Worm (Caenorhabditis elegans): ENCODE measurements around the gene set-9.

set-9 gene

ce11 chrIV:4289267-4289666 lies 18.4 kb upstream of the set-9 start, which contains the start of gene F15E6.5:
TSS of gene F15E6.5 (plus strand) at chrIV:4289567.
- TF ChIP-seq tbx-11 (GFP tag; IDR thresholded peaks at IDR 0.05) = no peak
- TF ChIP-seq hnd-1 (tag; optimal IDR thresholded peaks at IDR 0.05) = no peak
- no peak for TF ChIP-seq ets-7 (tag; optimal IDR thresholded peaks at IDR 0.05)
- no peak for TF ChIP-seq scrt-1 (GFP tag; IDR thresholded peaks at IDR 0.05)
- no peak for TF ChIP-seq F13C5.2 (tag; optimal IDR thresholded peaks at IDR 0.05)
- no peak for TF ChIP-seq sea-1 (GFP tag; conservative IDR thresholded peaks at IDR 0.05)
- no peak for TF ChIP-seq hmg-4 (GFP tag; optimal IDR thresholded peaks at IDR 0.05)
- no peak for TF ChIP-seq tbx-37 (GFP tag; conservative IDR thresholded peaks at IDR 0.05)
- TF ChIP-seq tra-4 (tag; optimal IDR thresholded peaks at IDR 0.05) = no peak
- no peak for TF ChIP-seq aly-1 (tag; optimal IDR thresholded peaks at IDR 0.05)
- TF ChIP-seq ama-1 (optimal IDR thresholded peaks at IDR 0.05) = no peak
- no peak for TF ChIP-seq ceh-36 (tag; optimal IDR thresholded peaks at IDR 0.05)
- no peak for TF ChIP-seq flt-1 (GFP tag; IDR thresholded peaks at IDR 0.05)
- TF ChIP-seq pes-1 (GFP tag; IDR thresholded peaks at IDR 0.05) = no peak
- no peak for TF ChIP-seq B0310.2 (tag; optimal IDR thresholded peaks at IDR 0.05)
- no peak for TF ChIP-seq hmbx-1 (tag; optimal IDR thresholded peaks at IDR 0.05)
- TF ChIP-seq ceh-13 (GFP tag; optimal IDR thresholded peaks at IDR 0.05) = no peak

DNA sequence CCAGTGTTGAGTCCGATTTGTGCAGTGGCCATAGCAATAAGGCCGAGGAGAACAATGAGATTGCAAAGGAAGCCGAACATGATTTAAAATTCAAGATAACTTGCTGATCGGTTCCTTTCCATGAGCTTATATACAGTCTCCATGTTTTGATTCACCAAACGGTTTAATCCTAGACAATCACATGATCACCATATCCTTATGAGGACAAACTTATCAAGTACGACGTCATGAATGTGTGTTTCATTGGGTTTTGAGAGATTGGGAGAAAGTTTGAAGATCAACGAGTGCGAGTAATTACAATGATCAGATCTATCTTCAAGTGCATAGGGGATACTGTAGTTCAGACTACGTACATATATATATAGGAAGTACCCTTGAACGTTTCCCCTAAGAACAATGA lies 17.2 kb upstream of the set-9 start, which contains the start of gene dct-7:
TSS of gene dct-7 (minus strand) at position 101 of the 400 bp plus-strand sequence.
- TF ChIP-seq hnd-1 (tag; optimal IDR thresholded peaks at IDR 0.05) = no peak
- TF ChIP-seq ama-1 (optimal IDR thresholded peaks at IDR 0.05) = no peak
- TF ChIP-seq ceh-36 (tag; optimal IDR thresholded peaks at IDR 0.05) = no peak
- no peak for TF ChIP-seq aly-1 (tag; optimal IDR thresholded peaks at IDR 0.05)
- no peak for TF ChIP-seq tbx-11 (GFP tag; IDR thresholded peaks at IDR 0.05)
- TF ChIP-seq hmbx-1 (tag; optimal IDR thresholded peaks at IDR 0.05) = no peak
- no peak for TF ChIP-seq B0310.2 (tag; optimal IDR thresholded peaks at IDR 0.05)
- TF ChIP-seq tra-4 (tag; optimal IDR thresholded peaks at IDR 0.05) = no peak
- TF ChIP-seq hmg-4 (GFP tag; optimal IDR thresholded peaks at IDR 0.05) = no peak
- TF ChIP-seq ceh-13 (GFP tag; optimal IDR thresholded peaks at IDR 0.05) = no peak
- no peak for TF ChIP-seq flt-1 (GFP tag; IDR thresholded peaks at IDR 0.05)
- TF ChIP-seq scrt-1 (GFP tag; IDR thresholded peaks at IDR 0.05) = no peak
- no peak for TF ChIP-seq tbx-37 (GFP tag; conservative IDR thresholded peaks at IDR 0.05)
- TF ChIP-seq sea-1 (GFP tag; conservative IDR thresholded peaks at IDR 0.05) = no peak

DNA sequence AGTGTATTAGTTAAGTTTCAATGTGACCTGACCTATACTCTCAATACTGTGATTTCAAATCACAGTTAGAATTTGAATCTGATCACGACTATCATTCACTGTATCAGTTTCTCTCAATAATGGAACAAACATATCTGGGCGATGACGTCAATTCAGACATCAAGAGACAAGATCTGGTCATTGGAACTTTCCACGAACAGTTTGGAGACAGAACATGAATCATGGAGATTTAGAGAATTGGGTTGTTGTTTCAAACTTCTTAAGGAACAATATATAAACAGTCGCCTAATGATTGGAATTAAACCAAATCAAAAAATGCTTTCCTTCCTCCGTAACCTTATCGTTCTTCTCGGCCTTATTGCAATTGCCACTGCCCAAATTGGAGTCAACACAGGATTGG lies 16.5 kb upstream of the set-9 start, which contains the start of gene F15E6.4:
TSS of gene F15E6.4 (plus strand) at position 301 of the 400 bp plus-strand sequence.
- TF ChIP-seq tbx-11 (GFP tag; IDR thresholded peaks at IDR 0.05) (no peak), ceh-36 (tag; optimal IDR thresholded peaks at IDR 0.05) (no peak)

- TF ChIP-seq hnd-1 (tag; optimal IDR thresholded peaks at IDR 0.05) = no peak
- no peak for TF ChIP-seq hmbx-1 (tag; optimal IDR thresholded peaks at IDR 0.05)
- TF ChIP-seq scrt-1 (GFP tag; IDR thresholded peaks at IDR 0.05) = no peak
- no peak for TF ChIP-seq flt-1 (GFP tag; IDR thresholded peaks at IDR 0.05)
- no peak for TF ChIP-seq B0310.2 (tag; optimal IDR thresholded peaks at IDR 0.05)
Measured at ce11 chrIV:4292569-4292968, 15.1 kb upstream of the set-9 start, which contains the start of gene F15E6.10. TSS of gene F15E6.10 (plus strand) at chrIV:4292869.

ce11 chrIV:4294552-4294951 lies 13.1 kb upstream of the set-9 start, which contains the start of gene F15E6.3:
TSS of gene F15E6.3 (plus strand) at chrIV:4294895.
- TF ChIP-seq hnd-1 (tag; optimal IDR thresholded peaks at IDR 0.05) (no peak), ceh-36 (tag; optimal IDR thresholded peaks at IDR 0.05) (no peak), ceh-13 (GFP tag; optimal IDR thresholded peaks at IDR 0.05) (no peak), scrt-1 (GFP tag; IDR thresholded peaks at IDR 0.05) (no peak)

- TF ChIP-seq sea-1 (GFP tag; conservative IDR thresholded peaks at IDR 0.05) (no peak), tbx-11 (GFP tag; IDR thresholded peaks at IDR 0.05) (no peak), flt-1 (GFP tag; IDR thresholded peaks at IDR 0.05) (no peak), hmbx-1 (tag; optimal IDR thresholded peaks at IDR 0.05) (no peak), hmg-4 (GFP tag; optimal IDR thresholded peaks at IDR 0.05) (no peak), hnd-1 (tag; optimal IDR thresholded peaks at IDR 0.05) (no peak), aly-1 (tag; optimal IDR thresholded peaks at IDR 0.05) (no peak), tbx-37 (GFP tag; conservative IDR thresholded peaks at IDR 0.05) (no peak), ets-7 (tag; optimal IDR thresholded peaks at IDR 0.05) (no peak), tra-4 (tag; optimal IDR thresholded peaks at IDR 0.05) (no peak), ceh-36 (tag; optimal IDR thresholded peaks at IDR 0.05) (no peak), B0310.2 (tag; optimal IDR thresholded peaks at IDR 0.05) (no peak), scrt-1 (GFP tag; IDR thresholded peaks at IDR 0.05) (no peak), ama-1 (optimal IDR thresholded peaks at IDR 0.05) (no peak), ceh-13 (GFP tag; optimal IDR thresholded peaks at IDR 0.05) (no peak), F13C5.2 (tag; optimal IDR thresholded peaks at IDR 0.05) (no peak), pes-1 (GFP tag; IDR thresholded peaks at IDR 0.05) (no peak)
Measured at ce11 chrIV:4298983-4299382, 8.7 kb upstream of the set-9 start, which contains the start of gene F15E6.9. TSS of gene F15E6.9 (minus strand) at chrIV:4299083.

ce11 chrIV:4299994-4300393 lies 7.7 kb upstream of the set-9 start:
- no peak for TF ChIP-seq ceh-13 (GFP tag; optimal IDR thresholded peaks at IDR 0.05)
- TF ChIP-seq ets-7 (tag; optimal IDR thresholded peaks at IDR 0.05) = no peak
- TF ChIP-seq hnd-1 (tag; optimal IDR thresholded peaks at IDR 0.05) = no peak

DNA sequence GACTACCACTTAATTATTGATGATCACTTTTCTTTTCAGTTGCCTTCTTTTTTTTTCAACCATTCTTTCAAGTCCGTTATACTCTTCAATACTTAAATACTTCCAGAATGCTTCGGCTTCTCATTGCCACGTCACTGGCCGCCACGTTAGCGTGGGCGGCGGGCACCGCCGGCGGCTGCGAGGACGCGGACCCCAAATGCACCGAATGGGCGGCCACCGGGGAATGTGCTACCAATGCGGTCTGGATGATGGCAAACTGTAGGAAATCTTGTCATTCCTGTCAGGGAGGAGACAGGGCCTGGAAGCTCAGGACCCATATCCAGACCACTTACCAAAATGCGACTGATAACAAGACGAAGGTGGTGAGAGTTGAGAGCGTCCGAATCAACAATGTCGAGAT lies 6.5 kb upstream of the set-9 start, which contains the start of gene lgc-22:
TSS of gene lgc-22 (plus strand) at position 105 of the 400 bp plus-strand sequence.
- TF ChIP-seq sea-1 (GFP tag; conservative IDR thresholded peaks at IDR 0.05) (no peak), hmbx-1 (tag; optimal IDR thresholded peaks at IDR 0.05) (no peak)

ce11 chrIV:4306317-4306716 lies 1.4 kb upstream of the set-9 start:
- TF ChIP-seq ceh-36 (tag; optimal IDR thresholded peaks at IDR 0.05) (no peak), aly-1 (tag; optimal IDR thresholded peaks at IDR 0.05) (no peak), hmg-4 (GFP tag; optimal IDR thresholded peaks at IDR 0.05) (no peak), hmbx-1 (tag; optimal IDR thresholded peaks at IDR 0.05) (no peak), tra-4 (tag; optimal IDR thresholded peaks at IDR 0.05) (no peak), ama-1 (optimal IDR thresholded peaks at IDR 0.05) (no peak), tbx-11 (GFP tag; IDR thresholded peaks at IDR 0.05) (no peak), tbx-37 (GFP tag; conservative IDR thresholded peaks at IDR 0.05) (no peak), ceh-13 (GFP tag; optimal IDR thresholded peaks at IDR 0.05) (no peak)

Data from whole organism, early embryonic.